Worm (Caenorhabditis elegans) whole organism, midembryonic: Measurements from ENCODE around the gene let-767.

Experiments
- cog-1 ChIP-seq: sonication (generic microtip); optimal IDR thresholded peaks from 2 replicates; lab custom pipeline; 2016; ENCODE audit warnings: missing genetic modification characterization, missing compliant biosample characterization
- flt-1 ChIP-seq: fragments of 200-800 bp; sonication (Bioruptor generic); IDR thresholded peaks from 2 replicates; pipeline ENCODE4 v1.3.6; 2022; ENCODE audit warnings: missing genetic modification characterization, missing compliant biosample characterization
- klf-2 ChIP-seq: fragments of 200-800 bp; sonication (Bioruptor generic); conservative IDR thresholded peaks from 2 replicates; pipeline ENCODE4 v1.3.6; 2022; ENCODE audit warnings: missing genetic modification reagents, missing genetic modification characterization, missing compliant biosample characterization
- med-1 ChIP-seq: sonication (generic microtip); optimal IDR thresholded peaks from 2 replicates; lab custom pipeline; 2017; ENCODE audit warnings: missing genetic modification characterization, mild to moderate bottlenecking, missing compliant biosample characterization, antibody characterized with exemption, missing genetic modification reagents; ENCODE audit not compliant: insufficient read depth
- ref-1 ChIP-seq: fragments of 200-800 bp; sonication (Bioruptor generic); conservative IDR thresholded peaks from 2 replicates; pipeline ENCODE4 v1.3.6; 2022; ENCODE audit warnings: missing genetic modification reagents, missing genetic modification characterization, missing compliant biosample characterization
- ztf-23 ChIP-seq: fragments of 200-800 bp; sonication (Bioruptor generic); IDR thresholded peaks from 2 replicates; pipeline ENCODE4 v1.3.6; 2022; ENCODE audit warnings: missing genetic modification reagents, missing genetic modification characterization, missing compliant biosample characterization
- ztf-29 ChIP-seq: fragments of 200-800 bp; sonication (Bioruptor generic); IDR thresholded peaks from 2 replicates; pipeline ENCODE4 v1.3.6; 2022; ENCODE audit warnings: missing genetic modification reagents, missing genetic modification characterization, missing compliant biosample characterization

- TF ChIP-seq flt-1 (GFP tag; lab: Robert Waterston, UW) (no peak), ztf-23 (GFP tag; lab: Robert Waterston, UW) (no peak), cog-1 (tag; lab: Kevin White, UChicago) (no peak), klf-2 (no peak), ztf-29 (no peak), med-1 (GFP tag; lab: Kevin White, UChicago) (no peak), ref-1 (GFP tag; lab: Robert Waterston, UW) (no peak)
Measured at ce11 chrIII:6316795-6317194, 23.0 kb downstream of the let-767 start.
